Worm (Caenorhabditis elegans) whole organism, L3 larva: ENCODE measurements around the gene mltn-9.
A peak's percentile ranks its signal among the peaks of the same experiment; 100 is the strongest.

Source experiments
- ZK546.5 ChIP-seq: sonication (generic microtip); optimal IDR thresholded peaks from 2 replicates; lab custom pipeline; 2017; ENCODE audit warnings: missing biosample characterization, missing genetic modification characterization
- aly-2 ChIP-seq: fragments of 150-350 bp; optimal IDR thresholded peaks from 2 replicates; lab custom pipeline; 2014; ENCODE audit warnings: missing biosample characterization, missing genetic modification characterization
- ama-1 ChIP-seq: fragments of 150-350 bp; optimal IDR thresholded peaks from 2 replicates; lab custom pipeline; 2018
- ceh-16 ChIP-seq: sonication (generic microtip); optimal IDR thresholded peaks from 2 replicates; lab custom pipeline; 2017; ENCODE audit warnings: missing biosample characterization, missing genetic modification characterization
- ceh-28 ChIP-seq: fragments of 150-350 bp; optimal IDR thresholded peaks from 2 replicates; lab custom pipeline; 2014; ENCODE audit warnings: missing biosample characterization, missing genetic modification reagents, missing genetic modification characterization
- ceh-82 ChIP-seq: fragments of 150-350 bp; optimal IDR thresholded peaks from 2 replicates; lab custom pipeline; 2014; ENCODE audit warnings: missing biosample characterization, missing genetic modification characterization
- daf-12 ChIP-seq: fragments of 150-350 bp; optimal IDR thresholded peaks from 2 replicates; lab custom pipeline; 2014; ENCODE audit warnings: missing biosample characterization, missing genetic modification reagents, missing genetic modification characterization
- egl-27 ChIP-seq: sonication (generic microtip); optimal IDR thresholded peaks from 4 replicates; lab custom pipeline; 2017; ENCODE audit warnings: missing biosample characterization, missing genetic modification reagents, missing genetic modification characterization
- egl-5 ChIP-seq: fragments of 150-350 bp; optimal IDR thresholded peaks from 2 replicates; lab custom pipeline; 2017; ENCODE audit warnings: missing biosample characterization, missing genetic modification reagents, missing genetic modification characterization, inconsistent platforms
- elt-1 ChIP-seq: fragments of 150-350 bp; optimal IDR thresholded peaks from 2 replicates; lab custom pipeline; 2014; ENCODE audit warnings: missing biosample characterization, missing genetic modification characterization
- elt-3 ChIP-seq, 3 experiments: fragments of 150-350 bp in 1 of 3; sonication (generic microtip) in 2 of 3; optimal IDR thresholded peaks; 2 replicates in 2 of 3; 4 replicates in 1 of 3; lab custom pipeline; 2014 to 2017; ENCODE audit warnings: missing biosample characterization in 3 of 3, missing genetic modification characterization in 3 of 3
- fkh-2 ChIP-seq: fragments of 150-350 bp; optimal IDR thresholded peaks from 2 replicates; lab custom pipeline; 2014; ENCODE audit warnings: missing biosample characterization, missing genetic modification reagents, missing genetic modification characterization
- fos-1 ChIP-seq: fragments of 150-350 bp; optimal IDR thresholded peaks from 2 replicates; lab custom pipeline; 2014; ENCODE audit warnings: missing biosample characterization, missing genetic modification characterization
- hmg-11 ChIP-seq: sonication (generic microtip); optimal IDR thresholded peaks from 2 replicates; lab custom pipeline; 2016; ENCODE audit warnings: missing genetic modification characterization, missing compliant biosample characterization
- lin-15B ChIP-seq: fragments of 150-350 bp; optimal IDR thresholded peaks from 2 replicates; lab custom pipeline; 2014; ENCODE audit warnings: missing biosample characterization, missing genetic modification characterization
- lin-39 ChIP-seq: fragments of 150-350 bp; optimal IDR thresholded peaks from 2 replicates; lab custom pipeline; 2018; ENCODE audit warnings: missing biosample characterization, missing genetic modification reagents, missing genetic modification characterization
- mdl-1 ChIP-seq: fragments of 150-350 bp; optimal IDR thresholded peaks from 2 replicates; lab custom pipeline; 2014; ENCODE audit warnings: missing biosample characterization, missing genetic modification characterization
- nfya-1 ChIP-seq: sonication (generic microtip); optimal IDR thresholded peaks from 2 replicates; lab custom pipeline; 2017; ENCODE audit warnings: missing genetic modification characterization, mild to moderate bottlenecking, missing compliant biosample characterization, antibody characterized with exemption, moderate library complexity; ENCODE audit not compliant: insufficient read depth
- nhr-11 ChIP-seq: fragments of 150-350 bp; optimal IDR thresholded peaks from 2 replicates; lab custom pipeline; 2014; ENCODE audit warnings: missing biosample characterization, missing genetic modification characterization
- nhr-12 ChIP-seq: fragments of 150-350 bp; optimal IDR thresholded peaks from 2 replicates; lab custom pipeline; 2014; ENCODE audit warnings: missing biosample characterization, missing genetic modification characterization
- nhr-23 ChIP-seq: fragments of 150-350 bp; optimal IDR thresholded peaks from 2 replicates; lab custom pipeline; 2014; ENCODE audit warnings: missing biosample characterization, missing genetic modification reagents, missing genetic modification characterization
- nhr-237 ChIP-seq: fragments of 150-350 bp; optimal IDR thresholded peaks from 2 replicates; lab custom pipeline; 2014; ENCODE audit warnings: missing biosample characterization, missing genetic modification characterization
- nhr-25 ChIP-seq: sonication (generic microtip); optimal IDR thresholded peaks from 2 replicates; lab custom pipeline; 2017; ENCODE audit warnings: missing biosample characterization, missing genetic modification characterization
- nhr-43 ChIP-seq: sonication (generic microtip); optimal IDR thresholded peaks from 2 replicates; lab custom pipeline; 2016; ENCODE audit warnings: mild to moderate bottlenecking, missing genetic modification characterization, missing compliant biosample characterization; ENCODE audit not compliant: poor library complexity, severe bottlenecking
- nhr-67 ChIP-seq: fragments of 150-350 bp; optimal IDR thresholded peaks from 2 replicates; lab custom pipeline; 2014; ENCODE audit warnings: missing biosample characterization, missing genetic modification characterization
- nhr-76 ChIP-seq: fragments of 150-350 bp; sonication (generic microtip); optimal IDR thresholded peaks from 5 replicates; lab custom pipeline; 2014; ENCODE audit warnings: missing biosample characterization, missing genetic modification characterization
- pha-4 ChIP-seq: fragments of 150-350 bp; optimal IDR thresholded peaks from 2 replicates; lab custom pipeline; 2014; ENCODE audit warnings: missing biosample characterization, missing genetic modification reagents, missing genetic modification characterization
- pqm-1 ChIP-seq: fragments of 150-350 bp; optimal IDR thresholded peaks from 2 replicates; lab custom pipeline; 2017; ENCODE audit warnings: missing biosample characterization, missing genetic modification characterization, inconsistent platforms
- sea-2 ChIP-seq: fragments of 150-350 bp; sonication (generic microtip); optimal IDR thresholded peaks from 4 replicates; lab custom pipeline; 2014; ENCODE audit warnings: missing biosample characterization, missing genetic modification reagents, missing genetic modification characterization
- skn-1 ChIP-seq: fragments of 150-350 bp; optimal IDR thresholded peaks from 2 replicates; lab custom pipeline; 2014; ENCODE audit warnings: missing biosample characterization, missing genetic modification characterization
- snpc-4 ChIP-seq: fragments of 150-350 bp; optimal IDR thresholded peaks from 2 replicates; lab custom pipeline; 2014; ENCODE audit warnings: missing biosample characterization, missing genetic modification characterization
- unc-62 ChIP-seq: fragments of 150-350 bp; sonication (generic microtip); optimal IDR thresholded peaks from 4 replicates; lab custom pipeline; 2014; ENCODE audit warnings: missing biosample characterization, missing genetic modification reagents, missing genetic modification characterization
- ztf-11 ChIP-seq: fragments of 150-350 bp; optimal IDR thresholded peaks from 2 replicates; lab custom pipeline; 2014; ENCODE audit warnings: missing biosample characterization, missing genetic modification characterization

Gene mltn-9

ce11 chrII:14635895-14636294 is 20.1 kb downstream of the mltn-9 start:
- TF ChIP-seq snpc-4 (tag; lab: Kevin White, UChicago) = peak; percentile 50

ce11 chrII:14636737-14637136 is 20.9 kb downstream of the mltn-9 start, which contains the start of gene sre-13:
Gene sre-13, minus strand, starts transcription at chrII:14636837.
- TF ChIP-seq nhr-23 (tag; lab: Kevin White, UChicago) (no peak), daf-12 (no peak), nhr-76 (tag; lab: Kevin White, UChicago) (no peak), lin-15B (tag; lab: Kevin White, UChicago) (no peak)

ce11 chrII:14641387-14641786 is 25.6 kb downstream of the mltn-9 start:
- peak; percentile 74 for TF ChIP-seq snpc-4 (tag; lab: Kevin White, UChicago)

- TF ChIP-seq ceh-82 (tag; lab: Kevin White, UChicago) (no peak), egl-27 (no peak), egl-5 (no peak), sea-2 (no peak), lin-15B (tag; lab: Kevin White, UChicago) (no peak), pqm-1 (tag; lab: Kevin White, UChicago) (no peak), nhr-11 (tag; lab: Kevin White, UChicago) (no peak)
These were observed 28.1 kb downstream of the mltn-9 start, which contains the start of gene atgp-2 for ce11 chrII:14643983-14644382. Gene atgp-2, minus strand, starts transcription at chrII:14644083.

- TF ChIP-seq nhr-237 (tag; lab: Kevin White, UChicago) (no peak), ama-1 (lab: Kevin White, UChicago) (no peak), mdl-1 (tag; lab: Kevin White, UChicago) (no peak), nhr-76 (tag; lab: Kevin White, UChicago) (no peak), nfya-1 (no peak), pqm-1 (tag; lab: Kevin White, UChicago) (no peak), fkh-2 (no peak), fos-1 (tag; lab: Kevin White, UChicago) (no peak), elt-1 (tag; lab: Kevin White, UChicago) (no peak), nhr-23 (tag; lab: Kevin White, UChicago) (no peak), snpc-4 (tag; lab: Kevin White, UChicago) (no peak), elt-3 (tag; optimal IDR thresholded peaks at IDR 0.05; lab: Kevin White, UChicago) (no peak), nhr-67 (tag; lab: Kevin White, UChicago) (no peak), ZK546.5 (tag; lab: Kevin White, UChicago) (no peak), unc-62 (no peak), hmg-11 (tag; lab: Kevin White, UChicago) (no peak), ztf-11 (no peak), ceh-16 (no peak), aly-2 (tag; lab: Kevin White, UChicago) (no peak), lin-39 (tag; lab: Kevin White, UChicago) (no peak)
These were observed 28.6 kb downstream of the mltn-9 start for ce11 chrII:14644465-14644864.

- no peak for TF ChIP-seq nhr-12
- no peak for TF ChIP-seq pqm-1 (tag; lab: Kevin White, UChicago)
- TF ChIP-seq skn-1 (tag; lab: Kevin White, UChicago) = no peak
- peak; percentile 57 for TF ChIP-seq nfya-1
- no peak for TF ChIP-seq nhr-237 (tag; lab: Kevin White, UChicago)
- no peak for TF ChIP-seq ztf-11
- peak; percentile 79 for TF ChIP-seq hmg-11 (tag; lab: Kevin White, UChicago)
- TF ChIP-seq snpc-4 (tag; lab: Kevin White, UChicago) = peak; percentile 68
- peak; percentile 84 for TF ChIP-seq lin-39 (tag; lab: Kevin White, UChicago)
- TF ChIP-seq ceh-28 (tag; lab: Kevin White, UChicago) = no peak
- peak; percentile 61 for TF ChIP-seq egl-5
- peak; percentile 25 for TF ChIP-seq nhr-25 (tag; lab: Kevin White, UChicago)
- TF ChIP-seq unc-62 = peak; percentile 62
- peak; percentile 21 for TF ChIP-seq nhr-43 (tag; lab: Kevin White, UChicago)
- peak; percentile 51 for TF ChIP-seq pha-4 (tag; lab: Kevin White, UChicago)
These were observed 29.5 kb downstream of the mltn-9 start for ce11 chrII:14645290-14645689.
